Fruit fly (Drosophila melanogaster) whole organism, embryonic: ENCODE results near the gene CG42716.
A peak's percentile ranks its signal among the peaks of the same experiment; 100 is the strongest.

ENCODE experiments used
- Abd-B ChIP-seq: fragments of 200-800 bp; sonication (Bioruptor generic); optimal IDR thresholded peaks from 2 replicates; lab custom pipeline; 2018; ENCODE audit warnings: missing biosample characterization, mild to moderate bottlenecking, missing genetic modification characterization, moderate library complexity
- Bgb ChIP-seq: fragments of 200-800 bp; sonication (Bioruptor generic); IDR thresholded peaks from 2 replicates; pipeline ENCODE4 v1.3.6; 2022; ENCODE audit warnings: missing biosample characterization, missing genetic modification characterization; ENCODE audit not compliant: partially characterized antibody
- CG10366 ChIP-seq: fragments of 200-800 bp; sonication (Bioruptor generic); IDR thresholded peaks from 2 replicates; pipeline ENCODE4 v1.3.6; 2022; ENCODE audit warnings: missing biosample characterization, missing genetic modification characterization
- CG10979 ChIP-seq: fragments of 200-800 bp; sonication (Bioruptor generic); optimal IDR thresholded peaks from 2 replicates; lab custom pipeline; 2018; ENCODE audit warnings: missing biosample characterization, mild to moderate bottlenecking, missing genetic modification characterization, moderate library complexity
- CG12071 ChIP-seq: fragments of 200-800 bp; sonication (Bioruptor generic); optimal IDR thresholded peaks from 3 replicates; lab custom pipeline; 2018; ENCODE audit warnings: missing biosample characterization, mild to moderate bottlenecking, missing genetic modification characterization
- CG12744 ChIP-seq: fragments of 200-800 bp; sonication (Bioruptor generic); optimal IDR thresholded peaks from 2 replicates; lab custom pipeline; 2016; ENCODE audit warnings: missing biosample characterization, missing genetic modification characterization
- CG18011 ChIP-seq: fragments of 200-800 bp; sonication (Bioruptor generic); optimal IDR thresholded peaks from 2 replicates; lab custom pipeline; 2017; ENCODE audit warnings: missing biosample characterization, missing genetic modification characterization, mild to moderate bottlenecking, moderate library complexity, missing genotype
- CG2116 ChIP-seq: fragments of 200-800 bp; sonication (Bioruptor generic); optimal IDR thresholded peaks from 3 replicates; lab custom pipeline; 2018; ENCODE audit warnings: missing biosample characterization, mild to moderate bottlenecking, missing genetic modification characterization
- CG31365 ChIP-seq: fragments of 200-800 bp; sonication (Bioruptor generic); optimal IDR thresholded peaks from 2 replicates; lab custom pipeline; 2018; ENCODE audit warnings: missing biosample characterization, mild to moderate bottlenecking, missing genetic modification characterization
- CG32772 ChIP-seq: fragments of 200-800 bp; sonication (Bioruptor generic); IDR thresholded peaks from 2 replicates; pipeline ENCODE4 v1.3.6; 2022; ENCODE audit warnings: missing biosample characterization, missing genetic modification characterization
- CG42726 ChIP-seq: fragments of 200-800 bp; sonication (Bioruptor generic); IDR thresholded peaks from 2 replicates; pipeline ENCODE4 v1.3.6; 2022; ENCODE audit warnings: missing biosample characterization, missing genetic modification characterization; ENCODE audit not compliant: partially characterized antibody
- CG4328 ChIP-seq: fragments of 200-800 bp; sonication (Bioruptor generic); optimal IDR thresholded peaks from 3 replicates; lab custom pipeline; 2017; ENCODE audit warnings: missing biosample characterization, missing genetic modification reagents, missing genetic modification characterization
- CG5245 ChIP-seq: fragments of 200-800 bp; sonication (Bioruptor generic); optimal IDR thresholded peaks from 3 replicates; lab custom pipeline; 2016; ENCODE audit warnings: missing biosample characterization, missing genetic modification characterization
- CG5953 ChIP-seq: fragments of 200-800 bp; sonication (Bioruptor generic); IDR thresholded peaks from 2 replicates; pipeline ENCODE4 v1.3.6; 2022; ENCODE audit warnings: missing biosample characterization, missing genetic modification characterization
- CG6791 ChIP-seq: fragments of 200-800 bp; sonication (Bioruptor generic); IDR thresholded peaks from 3 replicates; pipeline ENCODE4 v1.3.6; 2022; ENCODE audit warnings: missing biosample characterization, missing genetic modification characterization; ENCODE audit not compliant: partially characterized antibody
- CG6813 ChIP-seq: fragments of 200-800 bp; sonication (Bioruptor generic); optimal IDR thresholded peaks from 2 replicates; lab custom pipeline; 2017; ENCODE audit warnings: missing biosample characterization, missing genetic modification characterization, mild to moderate bottlenecking, moderate library complexity, missing genetic modification reagents
- CG7372 ChIP-seq: fragments of 200-800 bp; sonication (Bioruptor generic); IDR thresholded peaks from 2 replicates; pipeline ENCODE4 v1.3.6; 2022; ENCODE audit warnings: missing biosample characterization, missing genetic modification characterization
- CG7786 ChIP-seq: fragments of 200-800 bp; sonication (Bioruptor generic); optimal IDR thresholded peaks from 2 replicates; lab custom pipeline; 2016; ENCODE audit warnings: missing biosample characterization, missing genetic modification characterization
- CG8281 ChIP-seq: fragments of 200-800 bp; sonication (Bioruptor generic); optimal IDR thresholded peaks from 2 replicates; lab custom pipeline; 2018; ENCODE audit warnings: missing biosample characterization, mild to moderate bottlenecking, missing genetic modification characterization, moderate library complexity
- CG9876 ChIP-seq: fragments of 200-800 bp; sonication (Bioruptor generic); optimal IDR thresholded peaks from 2 replicates; lab custom pipeline; 2016; ENCODE audit warnings: missing biosample characterization, missing genetic modification characterization
- CTCF ChIP-seq: fragments of 200-800 bp; sonication (Bioruptor generic); optimal IDR thresholded peaks from 2 replicates; lab custom pipeline; 2017; ENCODE audit warnings: missing biosample characterization, mild to moderate bottlenecking, missing genetic modification characterization, moderate library complexity
- D ChIP-seq, 2 experiments: fragments of 200-800 bp in 1 of 2; fragments of >200 bp in 1 of 2; sonication (Bioruptor generic) in 1 of 2; optimal IDR thresholded peaks; 2 replicates in 1 of 2; 3 replicates in 1 of 2; lab custom pipeline; 2017; ENCODE audit warnings: mild to moderate bottlenecking in 1 of 2, missing biosample characterization in 1 of 2, missing genetic modification characterization in 1 of 2, missing genetic modification reagents in 1 of 2
- GATAe ChIP-seq: fragments of 200-800 bp; sonication (Bioruptor generic); conservative IDR thresholded peaks from 2 replicates; pipeline ENCODE4 v1.3.6; 2022; ENCODE audit warnings: missing biosample characterization, missing genetic modification characterization
- HHEX ChIP-seq: fragments of 200-800 bp; sonication (Bioruptor generic); optimal IDR thresholded peaks from 3 replicates; lab custom pipeline; 2017; ENCODE audit warnings: missing biosample characterization, mild to moderate bottlenecking, missing genetic modification characterization, missing genetic modification reagents
- HLHmδ ChIP-seq: fragments of 200-800 bp; sonication (Bioruptor generic); optimal IDR thresholded peaks from 2 replicates; lab custom pipeline; 2018; ENCODE audit warnings: missing biosample characterization, mild to moderate bottlenecking, missing genetic modification characterization, moderate library complexity
- Hand ChIP-seq: fragments of 200-800 bp; sonication (Bioruptor generic); optimal IDR thresholded peaks from 2 replicates; lab custom pipeline; 2017; ENCODE audit warnings: mild to moderate bottlenecking, missing biosample characterization, missing genetic modification reagents, missing genetic modification characterization
- Hr39 ChIP-seq: fragments of >200 bp; optimal IDR thresholded peaks from 2 replicates; lab custom pipeline; 2017
- Mes4 ChIP-seq: fragments of 200-800 bp; sonication (Bioruptor generic); optimal IDR thresholded peaks from 2 replicates; lab custom pipeline; 2016; ENCODE audit warnings: missing biosample characterization, missing genetic modification characterization
- Myb ChIP-seq: fragments of 200-800 bp; sonication (Bioruptor generic); optimal IDR thresholded peaks from 2 replicates; lab custom pipeline; 2016; ENCODE audit warnings: missing biosample characterization, missing genetic modification characterization
- PHDP ChIP-seq: fragments of 200-800 bp; sonication (Bioruptor generic); optimal IDR thresholded peaks from 3 replicates; lab custom pipeline; 2018; ENCODE audit warnings: missing biosample characterization, mild to moderate bottlenecking, missing genetic modification characterization, moderate library complexity
- Rfx ChIP-seq: fragments of 200-800 bp; sonication (Bioruptor generic); IDR thresholded peaks from 2 replicates; pipeline ENCODE4 v1.3.6; 2022; ENCODE audit warnings: missing biosample characterization, missing genetic modification characterization
- Sry-δ ChIP-seq: fragments of 200-800 bp; sonication (Bioruptor generic); optimal IDR thresholded peaks from 2 replicates; lab custom pipeline; 2016; ENCODE audit warnings: missing biosample characterization, missing genetic modification characterization
- TFAM ChIP-seq: fragments of 200-800 bp; sonication (Bioruptor generic); optimal IDR thresholded peaks from 2 replicates; lab custom pipeline; 2017; ENCODE audit warnings: missing biosample characterization, missing genetic modification characterization, inconsistent platforms
- cato ChIP-seq: fragments of 200-800 bp; sonication (Bioruptor generic); optimal IDR thresholded peaks from 2 replicates; lab custom pipeline; 2016; ENCODE audit warnings: missing biosample characterization, missing genetic modification characterization, borderline replicate concordance
- corto ChIP-seq: fragments of 200-800 bp; sonication (Bioruptor generic); optimal IDR thresholded peaks from 2 replicates; lab custom pipeline; 2016; ENCODE audit warnings: missing biosample characterization, mild to moderate bottlenecking, missing genetic modification characterization, moderate library complexity
- cwo ChIP-seq: fragments of 200-800 bp; sonication (Bioruptor generic); optimal IDR thresholded peaks from 3 replicates; lab custom pipeline; 2017; ENCODE audit warnings: missing biosample characterization, missing genetic modification characterization, mild to moderate bottlenecking, moderate library complexity, missing genetic modification reagents
- emc ChIP-seq: fragments of 200-800 bp; sonication (Bioruptor generic); optimal IDR thresholded peaks from 2 replicates; lab custom pipeline; 2016; ENCODE audit warnings: missing biosample characterization, missing genetic modification characterization
- exex ChIP-seq: fragments of 200-800 bp; sonication (Bioruptor generic); optimal IDR thresholded peaks from 4 replicates; lab custom pipeline; 2018; ENCODE audit warnings: missing biosample characterization, mild to moderate bottlenecking, missing genetic modification characterization, moderate library complexity
- fd102C ChIP-seq: fragments of 200-800 bp; sonication (Bioruptor generic); optimal IDR thresholded peaks from 2 replicates; lab custom pipeline; 2018; ENCODE audit warnings: missing biosample characterization, mild to moderate bottlenecking, missing genetic modification characterization, moderate library complexity
- fd3F ChIP-seq: fragments of 200-800 bp; sonication (Bioruptor generic); optimal IDR thresholded peaks from 2 replicates; lab custom pipeline; 2018; ENCODE audit warnings: missing biosample characterization, mild to moderate bottlenecking, missing genetic modification characterization, moderate library complexity
- gem ChIP-seq: fragments of 200-800 bp; sonication (Bioruptor generic); optimal IDR thresholded peaks from 2 replicates; lab custom pipeline; 2019; ENCODE audit warnings: missing biosample characterization, mild to moderate bottlenecking, missing genetic modification characterization, moderate library complexity
- hbn ChIP-seq: fragments of 200-800 bp; sonication (Bioruptor generic); IDR thresholded peaks from 2 replicates; pipeline ENCODE4 v1.3.6; 2022; ENCODE audit warnings: missing biosample characterization, missing genetic modification characterization; ENCODE audit not compliant: partially characterized antibody
- her ChIP-seq: fragments of 200-800 bp; sonication (Bioruptor generic); optimal IDR thresholded peaks from 2 replicates; lab custom pipeline; 2016; ENCODE audit warnings: missing biosample characterization, missing genetic modification characterization
- nom ChIP-seq: fragments of 200-800 bp; sonication (Bioruptor generic); optimal IDR thresholded peaks from 2 replicates; lab custom pipeline; 2017; ENCODE audit warnings: missing biosample characterization, missing genetic modification characterization, mild to moderate bottlenecking, moderate library complexity, missing genetic modification reagents
- pros ChIP-seq: fragments of 200-800 bp; sonication (Bioruptor generic); optimal IDR thresholded peaks from 3 replicates; lab custom pipeline; 2019; ENCODE audit warnings: missing biosample characterization, mild to moderate bottlenecking, missing genetic modification characterization, moderate library complexity
- pzg ChIP-seq: fragments of 200-800 bp; sonication (Bioruptor generic); optimal IDR thresholded peaks from 3 replicates; lab custom pipeline; 2018; ENCODE audit warnings: missing biosample characterization, mild to moderate bottlenecking, missing genetic modification characterization, moderate library complexity
- sens-2 ChIP-seq: fragments of 200-800 bp; sonication (Bioruptor generic); IDR thresholded peaks from 2 replicates; pipeline ENCODE4 v1.3.6; 2022; ENCODE audit warnings: missing biosample characterization, missing genetic modification characterization
- tgo ChIP-seq: fragments of 200-800 bp; sonication (Bioruptor generic); IDR thresholded peaks from 3 replicates; pipeline ENCODE4 v1.3.6; 2022; ENCODE audit warnings: missing biosample characterization, missing genetic modification characterization
- tll ChIP-seq, 2 experiments: fragments of 200-800 bp in 1 of 2; fragments of >200 bp in 1 of 2; sonication (Bioruptor generic) in 1 of 2; optimal IDR thresholded peaks; 2 replicates each; lab custom pipeline; 2017 to 2019; ENCODE audit warnings: missing biosample characterization in 2 of 2, missing genetic modification characterization in 2 of 2, mild to moderate bottlenecking in 1 of 2, moderate library complexity in 1 of 2
- wor ChIP-seq: fragments of 200-800 bp; sonication (Bioruptor generic); IDR thresholded peaks from 2 replicates; pipeline ENCODE4 v1.3.6; 2022; ENCODE audit warnings: missing biosample characterization, missing genetic modification characterization

The CG42716 gene

dm6 chr3L:16051719-16052122 is 18.1 kb downstream of the CG42716 start, which contains the start of gene Mbs (continued):
- TF ChIP-seq emc (GFP tag; lab: Kevin White, UChicago) (no peak), pzg (GFP tag; lab: Kevin White, UChicago) (peak; percentile 80), pros (no peak), cato (GFP tag; lab: Kevin White, UChicago) (no peak), Abd-B (no peak), CG8281 (tag; lab: Kevin White, UChicago) (no peak), CG5245 (GFP tag; lab: Kevin White, UChicago) (no peak), HHEX (peak; percentile 12), Myb (GFP tag; lab: Kevin White, UChicago) (no peak), Sry-δ (GFP tag; lab: Kevin White, UChicago) (peak; percentile 49), hbn (GFP tag; lab: Robert Waterston, UW) (peak; percentile 86), CG7786 (no peak), CG5953 (GFP tag; lab: Robert Waterston, UW) (no peak), tgo (GFP tag; lab: Robert Waterston, UW) (no peak), CG6791 (GFP tag; lab: Robert Waterston, UW) (peak; percentile 71), exex (tag; lab: Kevin White, UChicago) (no peak), gem (tag; lab: Kevin White, UChicago) (no peak), CTCF (GFP tag; lab: Kevin White, UChicago) (peak; percentile 96), CG18011 (GFP tag; lab: Kevin White, UChicago) (no peak), fd3F (GFP tag; lab: Kevin White, UChicago) (no peak), D (optimal IDR thresholded peaks at IDR 0.05; lab: Kevin White, UChicago) (no peak), D (GFP tag; optimal IDR thresholded peaks at IDR 0.05; lab: Kevin White, UChicago) (no peak), her (GFP tag; lab: Kevin White, UChicago) (no peak), TFAM (no peak), cwo (GFP tag; lab: Kevin White, UChicago) (no peak), wor (GFP tag; lab: Robert Waterston, UW) (no peak), Hand (GFP tag; lab: Kevin White, UChicago) (no peak), fd102C (GFP tag; lab: Kevin White, UChicago) (no peak), CG7372 (GFP tag; lab: Robert Waterston, UW) (no peak), CG6813 (GFP tag; lab: Kevin White, UChicago) (no peak), corto (GFP tag; lab: Kevin White, UChicago) (no peak), CG10979 (no peak), CG32772 (GFP tag; lab: Robert Waterston, UW) (no peak), PHDP (tag; lab: Kevin White, UChicago) (peak; percentile 7), sens-2 (GFP tag; lab: Robert Waterston, UW) (no peak), Bgb (GFP tag; lab: Robert Waterston, UW) (peak; percentile 66), HLHmδ (GFP tag; lab: Kevin White, UChicago) (peak; percentile 51), tll (GFP tag; optimal IDR thresholded peaks at IDR 0.05; lab: Kevin White, UChicago) (no peak), CG31365 (tag; lab: Kevin White, UChicago) (peak; percentile 36), CG10366 (no peak; the same call in 1 of the 2 replicates), CG12071 (GFP tag; lab: Kevin White, UChicago) (peak; percentile 6), Rfx (GFP tag; lab: Robert Waterston, UW) (peak; percentile 60), CG9876 (GFP tag; lab: Kevin White, UChicago) (no peak), Hr39 (lab: Kevin White, UChicago) (no peak), nom (GFP tag; lab: Kevin White, UChicago) (peak; percentile 58), GATAe (GFP tag; lab: Robert Waterston, UW) (no peak), Mes4 (GFP tag; lab: Kevin White, UChicago) (no peak), CG12744 (no peak), CG2116 (GFP tag; lab: Kevin White, UChicago) (no peak), CG42726 (GFP tag; lab: Robert Waterston, UW) (peak; percentile 54; the same call in 1 of the 2 replicates), CG4328 (GFP tag; lab: Kevin White, UChicago) (peak; percentile 23)
